Fruit fly (Drosophila melanogaster) whole organism, prepupa: ENCODE data around the gene CG33493.

Experiments used
- CG11762 ChIP-seq: fragments of 200-800 bp; sonication (Bioruptor generic); optimal IDR thresholded peaks from 3 replicates; lab custom pipeline; 2016; ENCODE audit warnings: missing biosample characterization, missing genetic modification characterization; ENCODE audit not compliant: insufficient read depth
- CG16779 ChIP-seq: fragments of 200-800 bp; sonication (Bioruptor generic); optimal IDR thresholded peaks from 3 replicates; lab custom pipeline; 2017; ENCODE audit warnings: missing biosample characterization, mild to moderate bottlenecking, missing genetic modification characterization
- CG3919 ChIP-seq: fragments of 200-800 bp; sonication (Bioruptor generic); optimal IDR thresholded peaks from 3 replicates; lab custom pipeline; 2016; ENCODE audit warnings: missing biosample characterization, missing genetic modification characterization
- CG4318 ChIP-seq: fragments of 200-800 bp; sonication (Bioruptor generic); optimal IDR thresholded peaks from 3 replicates; lab custom pipeline; 2017; ENCODE audit warnings: missing biosample characterization, mild to moderate bottlenecking, missing genetic modification characterization
- CG6854 ChIP-seq: fragments of 200-800 bp; sonication (Bioruptor generic); optimal IDR thresholded peaks from 2 replicates; lab custom pipeline; 2017; ENCODE audit warnings: missing biosample characterization, mild to moderate bottlenecking, missing genetic modification characterization
- Ets21C ChIP-seq: fragments of 200-800 bp; sonication (Bioruptor generic); optimal IDR thresholded peaks from 3 replicates; lab custom pipeline; 2016; ENCODE audit warnings: missing biosample characterization, missing genetic modification characterization
- Gug ChIP-seq: fragments of 200-800 bp; sonication (Bioruptor generic); IDR thresholded peaks from 2 replicates; pipeline ENCODE4 v1.3.6; 2022; ENCODE audit warnings: missing biosample characterization, missing genetic modification characterization
- Hr39 ChIP-seq: fragments of 200-800 bp; sonication (Bioruptor generic); optimal IDR thresholded peaks from 2 replicates; lab custom pipeline; 2016; ENCODE audit warnings: missing biosample characterization, missing genetic modification characterization
- achi ChIP-seq: fragments of 200-800 bp; sonication (Bioruptor generic); optimal IDR thresholded peaks from 3 replicates; lab custom pipeline; 2016; ENCODE audit warnings: missing biosample characterization, missing genetic modification characterization
- dsx ChIP-seq: fragments of 200-800 bp; optimal IDR thresholded peaks from 3 replicates; lab custom pipeline; 2019; ENCODE audit warnings: missing biosample characterization, mild to moderate bottlenecking, missing genetic modification characterization, moderate library complexity; ENCODE audit not compliant: poor library complexity, severe bottlenecking
- salr ChIP-seq, 2 experiments: fragments of 200-800 bp; sonication (Bioruptor generic); optimal IDR thresholded peaks; 3 replicates each; lab custom pipeline; 2016 to 2018; ENCODE audit warnings: missing biosample characterization in 2 of 2, missing genetic modification characterization in 2 of 2, mild to moderate bottlenecking in 1 of 2
- topi ChIP-seq: fragments of 200-800 bp; sonication (Bioruptor generic); optimal IDR thresholded peaks from 3 replicates; lab custom pipeline; 2016; ENCODE audit warnings: missing biosample characterization, missing genetic modification characterization

DNA sequence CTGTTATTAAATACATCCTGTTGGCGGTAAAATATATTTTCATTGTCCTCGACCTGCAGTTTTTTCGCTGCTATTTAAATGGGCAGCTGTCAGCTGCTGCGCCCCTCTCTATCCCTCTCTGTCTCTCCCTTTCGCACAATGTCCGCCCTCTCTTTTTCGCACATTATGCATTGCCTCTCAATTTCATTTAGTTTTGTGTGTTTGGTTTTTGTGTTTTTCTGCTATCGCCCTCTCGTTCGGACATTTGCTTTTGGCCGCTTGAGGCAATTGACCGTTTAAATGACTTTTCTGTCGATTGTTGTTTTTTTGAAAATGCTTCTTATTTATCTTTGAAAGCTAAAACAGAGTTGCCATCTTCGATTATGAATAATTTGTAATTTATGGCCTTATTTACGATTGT is 18.0 kb downstream of the CG33493 start:
- TF ChIP-seq CG11762: no peak
- no peak for TF ChIP-seq achi (GFP tag; lab: Kevin White, UChicago)
- TF ChIP-seq CG3919 (GFP tag; lab: Kevin White, UChicago): no peak
- no peak for TF ChIP-seq dsx (GFP tag; lab: Kevin White, UChicago)
- TF ChIP-seq CG16779 (tag; lab: Kevin White, UChicago): no peak
- no peak for TF ChIP-seq Ets21C
- no peak for TF ChIP-seq CG4318 (GFP tag; lab: Kevin White, UChicago)
- no peak for TF ChIP-seq topi
- TF ChIP-seq Hr39 (GFP tag; lab: Kevin White, UChicago): no peak
- TF ChIP-seq salr (GFP tag; optimal IDR thresholded peaks at IDR 0.05; lab: Kevin White, UChicago): no peak
- TF ChIP-seq Gug: no peak
- TF ChIP-seq CG6854 (GFP tag; lab: Kevin White, UChicago): no peak
